Worm (Caenorhabditis elegans): ENCODE measurements around the gene ZC84.6.

DNA sequence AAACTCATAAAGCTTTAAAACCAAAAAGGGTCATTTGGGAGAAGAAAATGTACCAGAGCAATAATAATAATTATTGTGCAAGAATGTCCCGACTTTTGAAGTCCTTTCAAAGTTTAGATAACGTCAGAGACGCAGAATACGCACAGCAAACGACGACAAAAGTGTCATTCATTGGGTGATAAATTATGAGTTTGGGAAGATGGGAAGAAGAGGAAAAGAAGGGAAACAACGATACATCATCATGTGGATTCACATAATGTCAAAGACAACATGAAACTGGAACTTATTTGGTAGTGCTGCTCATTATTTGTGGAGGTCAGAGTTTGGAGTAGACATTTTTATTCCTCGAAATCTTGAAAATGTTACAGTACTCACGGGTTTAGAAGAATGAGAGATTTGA is 21.6 kb downstream of the ZC84.6 start:
- TF ChIP-seq nhr-237 (tag; optimal IDR thresholded peaks at IDR 0.05) (no peak), nhr-25 (tag; optimal IDR thresholded peaks at IDR 0.05) (no peak), aly-2 (tag; optimal IDR thresholded peaks at IDR 0.05) (no peak)
